Fruit fly (Drosophila melanogaster): ENCODE measurements around the gene CG46311.

DNA sequence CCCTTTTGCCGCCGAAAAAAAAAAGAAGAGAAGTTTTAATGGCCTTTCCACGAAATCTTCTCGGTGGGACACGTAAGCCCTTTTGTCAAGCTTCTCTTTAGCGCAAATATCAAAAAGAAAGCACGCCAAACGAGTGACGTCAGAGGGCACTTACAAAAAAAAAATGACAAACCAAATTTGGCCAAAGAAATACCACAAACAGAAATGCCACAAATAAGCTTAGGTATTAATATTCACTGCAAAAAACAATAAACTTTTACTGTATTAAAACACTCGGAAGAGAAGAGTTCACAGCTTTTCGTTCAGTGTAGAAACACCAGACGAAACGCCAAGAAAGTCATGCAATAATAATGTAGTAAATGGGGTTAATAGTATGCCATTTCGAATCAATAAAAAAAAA, 4.5 kb downstream of the CG46311 start:
- no peak for TF ChIP-seq CTCF (optimal IDR thresholded peaks at IDR 0.05)
- no peak for TF ChIP-seq CG8478 (optimal IDR thresholded peaks at IDR 0.05)

All from S2 (cell line).